Worm (Caenorhabditis elegans) whole organism, L3 larva: Measurements from ENCODE around the gene nars-2.

ENCODE experiments used
- ceh-82 ChIP-seq: fragments of 150-350 bp; optimal IDR thresholded peaks from 2 replicates; lab custom pipeline; 2014; ENCODE audit warnings: missing biosample characterization, missing genetic modification characterization
- daf-12 ChIP-seq: fragments of 150-350 bp; optimal IDR thresholded peaks from 2 replicates; lab custom pipeline; 2014; ENCODE audit warnings: missing biosample characterization, missing genetic modification reagents, missing genetic modification characterization
- elt-2 ChIP-seq: sonication (generic microtip); optimal IDR thresholded peaks from 2 replicates; lab custom pipeline; 2016; ENCODE audit warnings: missing genetic modification reagents, mild to moderate bottlenecking, missing genetic modification characterization, missing compliant biosample characterization
- lsy-12 ChIP-seq: sonication (generic microtip); optimal IDR thresholded peaks from 2 replicates; lab custom pipeline; 2016; ENCODE audit warnings: mild to moderate bottlenecking, missing genetic modification characterization, missing compliant biosample characterization
- nhr-11 ChIP-seq: fragments of 150-350 bp; optimal IDR thresholded peaks from 2 replicates; lab custom pipeline; 2014; ENCODE audit warnings: missing biosample characterization, missing genetic modification characterization
- nhr-28 ChIP-seq: fragments of 150-350 bp; optimal IDR thresholded peaks from 2 replicates; lab custom pipeline; 2014; ENCODE audit warnings: missing biosample characterization, missing genetic modification characterization
- nhr-67 ChIP-seq: fragments of 150-350 bp; optimal IDR thresholded peaks from 2 replicates; lab custom pipeline; 2014; ENCODE audit warnings: missing biosample characterization, missing genetic modification characterization
- pha-4 ChIP-seq: fragments of 150-350 bp; optimal IDR thresholded peaks from 2 replicates; lab custom pipeline; 2014; ENCODE audit warnings: missing biosample characterization, missing genetic modification reagents, missing genetic modification characterization
- pqm-1 ChIP-seq: fragments of 150-350 bp; optimal IDR thresholded peaks from 2 replicates; lab custom pipeline; 2017; ENCODE audit warnings: missing biosample characterization, missing genetic modification characterization, inconsistent platforms
- unc-62 ChIP-seq: fragments of 150-350 bp; sonication (generic microtip); optimal IDR thresholded peaks from 4 replicates; lab custom pipeline; 2014; ENCODE audit warnings: missing biosample characterization, missing genetic modification reagents, missing genetic modification characterization

The nars-2 gene

DNA sequence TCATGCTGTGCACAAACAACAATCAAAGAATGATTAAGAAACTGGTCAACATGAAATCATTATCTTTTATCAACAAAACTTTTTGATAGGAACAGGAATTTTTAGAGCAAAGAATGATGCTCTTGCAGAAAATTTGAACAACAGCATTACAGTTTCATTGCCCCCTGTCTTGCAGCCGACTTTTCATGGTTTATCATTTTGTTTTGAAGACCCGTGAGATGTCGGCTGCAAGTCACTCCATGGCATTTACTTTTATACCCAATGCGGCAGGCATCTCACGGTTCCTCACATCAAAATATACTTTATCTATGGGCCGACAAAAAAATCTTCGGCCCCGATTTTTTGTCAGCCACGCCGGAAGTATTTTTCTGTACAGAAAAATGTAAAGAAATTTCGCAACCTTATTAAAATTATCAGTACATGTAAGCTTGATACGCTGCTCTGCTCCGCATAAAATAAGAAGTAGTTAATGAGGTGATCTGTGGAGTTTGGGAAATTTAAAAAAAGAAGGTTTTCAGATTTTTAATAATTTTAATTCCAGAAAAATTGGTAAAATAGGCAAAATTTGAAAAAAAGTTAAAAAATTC is 57.0 kb downstream of the nars-2 start:
- TF ChIP-seq ceh-82 (tag; lab: Kevin White, UChicago) (no peak), nhr-11 (no peak), daf-12 (tag; lab: Kevin White, UChicago) (no peak), lsy-12 (tag; lab: Kevin White, UChicago) (no peak), elt-2 (tag; lab: Kevin White, UChicago) (peak; percentile 45), nhr-67 (tag; lab: Kevin White, UChicago) (no peak), unc-62 (GFP tag; lab: Kevin White, UChicago) (no peak), pha-4 (tag; lab: Kevin White, UChicago) (peak; percentile 37)
- TF ChIP-seq, all 47 proteins: peak for 2

ce11 chrIII:11442556-11442955 is 58.0 kb downstream of the nars-2 start, which contains the start of gene sbp-1:
TSS of gene sbp-1 (minus strand) at chrIII:11442566.
- peak; percentile 44 for TF ChIP-seq pqm-1 (tag; lab: Kevin White, UChicago)
- no peak for TF ChIP-seq nhr-28
- peak; percentile 74 for TF ChIP-seq elt-2 (tag; lab: Kevin White, UChicago)
